Worm (Caenorhabditis elegans) whole organism, L4 larva: ENCODE results near the gene fbxa-18.

Experiments used
- ZK546.5 ChIP-seq, 2 experiments: sonication (generic microtip); optimal IDR thresholded peaks; 2 replicates each; lab custom pipeline; 2017; ENCODE audit warnings: missing biosample characterization in 2 of 2, missing genetic modification characterization in 2 of 2
- ceh-62 ChIP-seq: sonication (generic microtip); optimal IDR thresholded peaks from 2 replicates; lab custom pipeline; 2017; ENCODE audit warnings: missing biosample characterization, missing genetic modification characterization
- lsy-2 ChIP-seq, 2 experiments: fragments of 150-350 bp in 1 of 2; sonication (generic microtip) in 1 of 2; optimal IDR thresholded peaks; 2 replicates each; lab custom pipeline; 2014 to 2017; ENCODE audit warnings: missing biosample characterization in 2 of 2, missing genetic modification characterization in 2 of 2
- madf-5 ChIP-seq, 2 experiments: fragments of 200-800 bp; sonication (Bioruptor generic); IDR thresholded peaks; 2 replicates each; pipeline ENCODE4 v1.3.6; 2022; ENCODE audit warnings: missing compliant biosample characterization in 2 of 2, missing genetic modification characterization in 2 of 2
- nhr-102 ChIP-seq: sonication (generic microtip); optimal IDR thresholded peaks from 2 replicates; lab custom pipeline; 2016; ENCODE audit warnings: mild to moderate bottlenecking, missing genetic modification characterization, moderate library complexity, missing compliant biosample characterization
- nhr-237 ChIP-seq: sonication (generic microtip); optimal IDR thresholded peaks from 2 replicates; lab custom pipeline; 2017; ENCODE audit warnings: missing biosample characterization, missing genetic modification characterization
- nhr-76 ChIP-seq: fragments of 150-350 bp; optimal IDR thresholded peaks from 2 replicates; lab custom pipeline; 2014; ENCODE audit warnings: missing biosample characterization, missing genetic modification characterization
- pha-4 ChIP-seq, 2 experiments: fragments of 150-350 bp in 1 of 2; fragments of 200-800 bp in 1 of 2; sonication (Bioruptor generic) in 1 of 2; IDR thresholded peaks in 1 of 2; optimal IDR thresholded peaks in 1 of 2; 2 replicates each; pipeline versions ENCODE4 v1.3.6 to Lab custom; 2014 to 2022; ENCODE audit warnings: missing genetic modification characterization in 2 of 2, missing genetic modification reagents in 2 of 2, missing biosample characterization in 1 of 2, missing compliant biosample characterization in 1 of 2
- rbr-2 ChIP-seq: sonication (generic microtip); optimal IDR thresholded peaks from 2 replicates; lab custom pipeline; 2016; ENCODE audit warnings: missing genotype, missing genetic modification characterization, missing compliant biosample characterization
- snpc-4 ChIP-seq: fragments of 150-350 bp; optimal IDR thresholded peaks from 2 replicates; lab custom pipeline; 2014; ENCODE audit warnings: missing biosample characterization, missing genetic modification characterization
- zip-2 ChIP-seq: fragments of 150-350 bp; optimal IDR thresholded peaks from 2 replicates; lab custom pipeline; 2014; ENCODE audit warnings: missing biosample characterization, missing genetic modification characterization

ce11 chrV:16143066-16143581, 653 bp downstream of the fbxa-18 start, which contains the start of gene fbxa-88:
- no peak for TF ChIP-seq lsy-2 (tag; optimal IDR thresholded peaks at IDR 0.05; lab: Kevin White, UChicago)
- no peak for TF ChIP-seq nhr-76
- TF ChIP-seq nhr-237 (tag; lab: Kevin White, UChicago): no peak
- TF ChIP-seq rbr-2 (tag; lab: Kevin White, UChicago): no peak
- TF ChIP-seq snpc-4 (tag; lab: Kevin White, UChicago): no peak
- TF ChIP-seq ceh-62 (tag; lab: Kevin White, UChicago): no peak
- TF ChIP-seq ZK546.5 (tag; optimal IDR thresholded peaks at IDR 0.05; lab: Kevin White, UChicago): no peak
- no peak for TF ChIP-seq pha-4 (GFP tag; IDR thresholded peaks at IDR 0.05; lab: Robert Waterston, UW)
- no peak for TF ChIP-seq pha-4 (tag; optimal IDR thresholded peaks at IDR 0.05; lab: Kevin White, UChicago)
- TF ChIP-seq madf-5 (GFP tag; IDR thresholded peaks at IDR 0.05; lab: Robert Waterston, UW): no peak
- no peak for TF ChIP-seq zip-2 (tag; lab: Kevin White, UChicago)
- TF ChIP-seq nhr-102: no peak
